Worm (Caenorhabditis elegans) whole organism, L2 larva: ENCODE data around the gene srh-5.
"Not testable (repeated sequence)": the region's sequence is repeated elsewhere in the genome, so short reads cannot be mapped to it uniquely, and the experiment has no call there.

Experiments used
- F13H6.1 ChIP-seq: sonication (generic microtip); optimal IDR thresholded peaks from 2 replicates; lab custom pipeline; 2016; ENCODE audit warnings: missing genetic modification characterization, missing compliant biosample characterization
- ZK546.5 ChIP-seq: sonication (generic microtip); optimal IDR thresholded peaks from 2 replicates; lab custom pipeline; 2017; ENCODE audit warnings: missing biosample characterization, missing genetic modification characterization
- aly-2 ChIP-seq: fragments of 150-350 bp; optimal IDR thresholded peaks from 2 replicates; lab custom pipeline; 2014; ENCODE audit warnings: missing biosample characterization, missing genetic modification characterization
- ama-1 ChIP-seq: fragments of 150-350 bp; optimal IDR thresholded peaks from 2 replicates; lab custom pipeline; 2018; ENCODE audit warnings: inconsistent platforms
- blmp-1 ChIP-seq: sonication (generic microtip); optimal IDR thresholded peaks from 2 replicates; lab custom pipeline; 2017; ENCODE audit warnings: missing genetic modification characterization, mild to moderate bottlenecking, missing compliant biosample characterization, antibody characterized with exemption, moderate library complexity; ENCODE audit not compliant: insufficient read depth
- ceh-82 ChIP-seq: fragments of 150-350 bp; optimal IDR thresholded peaks from 2 replicates; lab custom pipeline; 2014; ENCODE audit warnings: missing biosample characterization, missing genetic modification characterization
- crh-2 ChIP-seq: sonication (generic microtip); optimal IDR thresholded peaks from 2 replicates; lab custom pipeline; 2017; ENCODE audit warnings: missing biosample characterization, missing genetic modification characterization
- elt-1 ChIP-seq: fragments of 150-350 bp; optimal IDR thresholded peaks from 2 replicates; lab custom pipeline; 2014; ENCODE audit warnings: missing biosample characterization, missing genetic modification characterization
- elt-3 ChIP-seq: sonication (generic microtip); optimal IDR thresholded peaks from 2 replicates; lab custom pipeline; 2017; ENCODE audit warnings: missing biosample characterization, missing genetic modification characterization
- fos-1 ChIP-seq: fragments of 150-350 bp; optimal IDR thresholded peaks from 2 replicates; lab custom pipeline; 2014; ENCODE audit warnings: missing biosample characterization, missing genetic modification characterization
- gmeb-1 ChIP-seq: fragments of 150-350 bp; optimal IDR thresholded peaks from 2 replicates; lab custom pipeline; 2014; ENCODE audit warnings: missing biosample characterization, missing genetic modification characterization
- lin-11 ChIP-seq: fragments of 150-350 bp; sonication (generic microtip); optimal IDR thresholded peaks from 2 replicates; lab custom pipeline; 2014; ENCODE audit warnings: missing biosample characterization, missing genetic modification characterization, inconsistent platforms, mixed read lengths
- lin-39 ChIP-seq: fragments of 150-350 bp; optimal IDR thresholded peaks from 2 replicates; lab custom pipeline; 2014; ENCODE audit warnings: missing biosample characterization, missing genetic modification reagents, missing genetic modification characterization
- lsy-2 ChIP-seq, 2 experiments: fragments of 150-350 bp in 1 of 2; sonication (generic microtip) in 1 of 2; optimal IDR thresholded peaks; 2 replicates each; lab custom pipeline; 2014 to 2017; ENCODE audit warnings: missing biosample characterization in 2 of 2, missing genetic modification characterization in 2 of 2
- mab-5 ChIP-seq: fragments of 150-350 bp; optimal IDR thresholded peaks from 2 replicates; lab custom pipeline; 2014; ENCODE audit warnings: missing biosample characterization, missing genetic modification characterization
- mbf-1 ChIP-seq: sonication (generic microtip); optimal IDR thresholded peaks from 2 replicates; lab custom pipeline; 2017; ENCODE audit warnings: missing biosample characterization, missing genetic modification characterization
- mdl-1 ChIP-seq, 2 experiments: fragments of 150-350 bp in 1 of 2; sonication (generic microtip) in 1 of 2; optimal IDR thresholded peaks; 2 replicates each; lab custom pipeline; 2017; ENCODE audit warnings: missing biosample characterization in 2 of 2, missing genetic modification characterization in 2 of 2
- nhr-11 ChIP-seq: fragments of 150-350 bp; optimal IDR thresholded peaks from 2 replicates; lab custom pipeline; 2014; ENCODE audit warnings: missing biosample characterization, missing genetic modification characterization
- nhr-12 ChIP-seq: fragments of 150-350 bp; optimal IDR thresholded peaks from 2 replicates; lab custom pipeline; 2014; ENCODE audit warnings: missing biosample characterization, missing genetic modification characterization
- nhr-129 ChIP-seq: fragments of 150-350 bp; optimal IDR thresholded peaks from 2 replicates; lab custom pipeline; 2014; ENCODE audit warnings: missing biosample characterization, missing genetic modification characterization
- nhr-23 ChIP-seq: fragments of 150-350 bp; optimal IDR thresholded peaks from 2 replicates; lab custom pipeline; 2014; ENCODE audit warnings: missing biosample characterization, missing genetic modification reagents, missing genetic modification characterization
- nhr-237 ChIP-seq: fragments of 150-350 bp; optimal IDR thresholded peaks from 2 replicates; lab custom pipeline; 2014; ENCODE audit warnings: missing biosample characterization, missing genetic modification characterization
- nhr-6 ChIP-seq: fragments of 150-350 bp; optimal IDR thresholded peaks from 2 replicates; lab custom pipeline; 2014; ENCODE audit warnings: missing biosample characterization, missing genetic modification characterization
- nhr-77 ChIP-seq: fragments of 150-350 bp; optimal IDR thresholded peaks from 2 replicates; lab custom pipeline; 2014; ENCODE audit warnings: missing biosample characterization, missing genetic modification characterization
- peb-1 ChIP-seq: fragments of 150-350 bp; optimal IDR thresholded peaks from 2 replicates; lab custom pipeline; 2014; ENCODE audit warnings: missing biosample characterization, missing genetic modification characterization
- skn-1 ChIP-seq: sonication (generic microtip); optimal IDR thresholded peaks from 2 replicates; lab custom pipeline; 2017; ENCODE audit warnings: missing biosample characterization, missing genetic modification characterization
- sma-3 ChIP-seq: sonication (generic microtip); optimal IDR thresholded peaks from 2 replicates; lab custom pipeline; 2016; ENCODE audit warnings: missing genetic modification reagents, missing genetic modification characterization, missing compliant biosample characterization
- snpc-4 ChIP-seq: fragments of 150-350 bp; optimal IDR thresholded peaks from 2 replicates; lab custom pipeline; 2014; ENCODE audit warnings: missing biosample characterization, missing genetic modification characterization
- unc-55 ChIP-seq: fragments of 150-350 bp; sonication (generic microtip); optimal IDR thresholded peaks from 3 replicates; lab custom pipeline; 2014; ENCODE audit warnings: missing biosample characterization, missing genetic modification reagents, missing genetic modification characterization
- unc-62 ChIP-seq: fragments of 150-350 bp; optimal IDR thresholded peaks from 2 replicates; lab custom pipeline; 2014; ENCODE audit warnings: missing biosample characterization, missing genetic modification reagents, missing genetic modification characterization
- zag-1 ChIP-seq: fragments of 150-350 bp; optimal IDR thresholded peaks from 2 replicates; lab custom pipeline; 2014; ENCODE audit warnings: missing biosample characterization, missing genetic modification characterization
- ztf-1 ChIP-seq: fragments of 200-800 bp; sonication (Bioruptor generic); conservative IDR thresholded peaks from 2 replicates; pipeline ENCODE4 v1.3.6; 2022; ENCODE audit warnings: missing genetic modification characterization, missing compliant biosample characterization

srh-5 gene

DNA sequence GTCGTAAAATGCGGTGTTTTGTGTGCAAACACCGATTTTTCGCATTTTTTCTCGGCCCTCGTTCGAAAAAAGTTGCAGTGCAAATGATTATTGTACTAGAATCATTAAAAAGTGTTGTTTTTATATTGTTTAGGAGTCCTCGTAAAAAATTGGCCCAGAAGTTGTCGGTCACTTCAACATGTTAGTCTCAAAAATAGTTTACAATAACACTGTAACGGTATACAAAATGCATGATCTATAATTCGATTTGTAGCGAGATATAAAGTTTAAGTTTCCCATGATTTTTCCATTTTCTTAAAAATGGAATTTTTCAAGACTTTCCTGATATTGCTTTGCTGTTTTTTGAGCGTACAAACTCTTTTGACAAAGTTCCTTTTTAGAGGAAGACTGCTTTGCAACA, 18.5 kb upstream of the srh-5 start, which contains the start of gene K04F1.8:
Gene K04F1.8, plus strand, starts transcription at position 301 of the 400 bp plus-strand sequence.
- no peak for TF ChIP-seq unc-62 (GFP tag; lab: Kevin White, UChicago)
- no peak for TF ChIP-seq nhr-77 (tag; lab: Kevin White, UChicago)
- no peak for TF ChIP-seq peb-1
- TF ChIP-seq nhr-129 (tag; lab: Kevin White, UChicago) = no peak
- no peak for TF ChIP-seq zag-1 (tag; lab: Kevin White, UChicago)
- no peak for TF ChIP-seq skn-1
- TF ChIP-seq nhr-12 (tag; lab: Kevin White, UChicago) = no peak

DNA sequence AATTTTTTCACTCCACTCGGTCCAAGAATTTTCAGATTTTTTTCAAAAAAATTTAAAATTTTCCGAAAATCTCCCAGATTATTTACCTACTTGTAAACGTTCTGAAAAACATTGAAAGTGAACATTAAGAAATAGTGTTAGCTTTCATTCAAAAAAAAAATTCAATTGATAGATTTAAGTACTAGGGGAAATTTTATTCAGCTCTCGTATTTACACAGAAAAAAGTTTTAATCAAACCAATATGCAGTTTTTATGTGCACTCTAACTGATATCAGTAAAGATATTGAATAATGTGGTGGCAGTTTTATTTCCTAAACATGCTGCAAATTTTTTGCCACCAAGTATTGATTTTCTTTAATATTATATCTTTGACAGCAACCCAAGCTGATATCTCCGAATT, 17.2 kb upstream of the srh-5 start, which contains the start of gene irld-42:
Gene irld-42, plus strand, starts transcription at position 301 of the 400 bp plus-strand sequence.
- TF ChIP-seq gmeb-1 (tag; lab: Kevin White, UChicago) = no peak
- TF ChIP-seq lin-39 (tag; lab: Kevin White, UChicago) = no peak
- no peak for TF ChIP-seq ceh-82 (tag; lab: Kevin White, UChicago)
- TF ChIP-seq skn-1 = no peak
- TF ChIP-seq elt-1 (tag; lab: Kevin White, UChicago) = no peak
- no peak for TF ChIP-seq lsy-2 (tag; optimal IDR thresholded peaks at IDR 0.05; lab: Kevin White, UChicago)
- no peak for TF ChIP-seq mdl-1 (tag; optimal IDR thresholded peaks at IDR 0.05; lab: Kevin White, UChicago)
- TF ChIP-seq elt-3 (tag; lab: Kevin White, UChicago) = no peak
- no peak for TF ChIP-seq nhr-11 (tag; lab: Kevin White, UChicago)
- no peak for TF ChIP-seq ztf-1

DNA sequence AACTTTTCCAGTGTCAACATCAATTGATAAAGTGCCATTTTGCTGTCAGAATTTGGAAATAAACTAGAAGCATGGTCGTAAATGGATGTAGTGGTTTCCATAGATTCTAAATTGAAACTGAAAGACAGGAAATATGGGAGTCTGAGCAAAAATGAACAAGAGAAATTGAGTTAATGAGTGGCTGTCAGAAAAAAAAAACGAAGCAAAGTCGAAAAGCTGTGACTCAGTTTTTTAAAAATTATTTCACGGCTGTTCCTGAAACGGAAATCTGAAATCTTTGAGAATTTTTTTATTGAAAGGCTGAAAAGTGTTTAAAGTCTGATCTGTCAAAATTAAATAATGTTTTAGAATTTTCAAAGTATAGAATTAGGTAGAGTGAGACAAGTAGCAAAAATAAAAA, 7.2 kb upstream of the srh-5 start, which contains the start of gene srw-98:
Gene srw-98, minus strand, starts transcription at position 101 of the 400 bp plus-strand sequence.
- TF ChIP-seq mbf-1 (tag; lab: Kevin White, UChicago) (no peak), unc-62 (GFP tag; lab: Kevin White, UChicago) (no peak), nhr-12 (tag; lab: Kevin White, UChicago) (no peak), crh-2 (no peak), nhr-6 (tag; lab: Kevin White, UChicago) (no peak), blmp-1 (tag; lab: Kevin White, UChicago) (no peak), elt-1 (tag; lab: Kevin White, UChicago) (no peak), skn-1 (no peak), aly-2 (tag; lab: Kevin White, UChicago) (no peak), snpc-4 (tag; lab: Kevin White, UChicago) (no peak), sma-3 (GFP tag; lab: Kevin White, UChicago) (no peak), ZK546.5 (tag; lab: Kevin White, UChicago) (no peak), nhr-129 (tag; lab: Kevin White, UChicago) (no peak), mab-5 (tag; lab: Kevin White, UChicago) (no peak), nhr-23 (no peak), nhr-237 (tag; lab: Kevin White, UChicago) (no peak), fos-1 (tag; lab: Kevin White, UChicago) (no peak)

DNA sequence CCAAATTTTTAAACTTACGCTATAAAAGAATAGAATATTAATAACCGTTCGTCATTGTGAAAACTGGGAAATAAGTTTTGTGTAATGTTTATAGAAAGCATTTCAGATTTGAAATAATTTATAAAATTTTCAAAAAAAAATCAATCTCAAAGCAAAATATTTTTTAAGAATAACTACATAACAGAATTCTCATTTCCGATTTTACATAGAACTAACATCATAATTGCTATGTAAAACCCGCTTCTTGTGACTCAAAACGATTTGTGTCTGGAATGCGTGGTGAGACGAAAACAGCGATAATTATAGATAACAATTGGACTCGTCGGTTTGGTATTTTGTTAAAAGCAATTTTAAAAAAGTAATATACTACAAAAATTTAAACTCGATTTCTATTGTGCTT, 4.7 kb upstream of the srh-5 start, which contains the start of gene srw-91:
Gene srw-91, minus strand, starts transcription at position 101 of the 400 bp plus-strand sequence.
- TF ChIP-seq zag-1 (tag; lab: Kevin White, UChicago) (no peak), F13H6.1 (tag; lab: Kevin White, UChicago) (no peak), elt-3 (tag; lab: Kevin White, UChicago) (no peak), mdl-1 (tag; optimal IDR thresholded peaks at IDR 0.05; lab: Kevin White, UChicago) (no peak), nhr-6 (tag; lab: Kevin White, UChicago) (no peak), ZK546.5 (tag; lab: Kevin White, UChicago) (no peak), lin-11 (tag; lab: Kevin White, UChicago) (no peak), nhr-237 (tag; lab: Kevin White, UChicago) (no peak)

DNA sequence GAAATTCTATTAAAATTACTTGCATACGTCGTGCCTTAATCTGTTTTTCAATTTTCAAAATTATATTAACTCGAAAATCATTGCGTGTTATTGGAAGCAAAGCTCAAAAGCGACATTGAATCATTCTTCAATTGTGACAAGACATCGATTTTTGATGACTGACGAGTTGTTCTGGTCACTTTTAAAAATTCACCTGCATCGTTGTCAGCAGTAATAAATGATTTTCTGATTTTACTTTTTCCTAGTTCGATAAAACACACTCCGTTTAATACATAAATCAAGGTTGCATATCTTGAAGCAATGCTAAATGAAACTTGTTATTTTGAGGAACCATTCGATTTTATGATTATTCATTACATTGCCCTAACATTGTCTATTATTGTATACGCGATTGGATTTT, 3.1 kb upstream of the srh-5 start, which contains the start of gene srh-3:
Gene srh-3, plus strand, starts transcription at position 301 of the 400 bp plus-strand sequence.
- TF ChIP-seq nhr-23 (no peak), fos-1 (tag; lab: Kevin White, UChicago) (no peak), ama-1 (lab: Kevin White, UChicago) (no peak), lin-11 (tag; lab: Kevin White, UChicago) (no peak)
- TF ChIP-seq, all 48 proteins: peak for 0

DNA sequence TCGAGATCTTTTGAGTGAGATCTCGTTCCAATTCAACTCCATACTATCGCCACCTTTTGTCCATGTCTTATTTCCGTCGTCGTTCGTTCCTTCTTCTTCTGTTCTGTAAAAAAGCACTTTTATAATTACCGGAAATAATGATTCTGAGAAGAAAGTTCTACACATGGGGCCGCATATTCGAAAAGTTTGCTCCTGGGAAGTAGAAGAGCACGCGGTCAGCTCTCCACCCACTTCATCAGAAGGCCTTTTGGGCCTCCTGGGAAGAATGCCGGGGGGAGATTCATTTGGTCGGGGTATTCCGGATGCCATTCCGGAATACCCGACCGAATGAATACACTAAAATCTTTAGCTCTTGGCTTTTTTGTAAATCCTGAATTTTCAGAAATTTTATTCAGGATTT, 7.1 kb downstream of the srh-5 start, which contains the start of gene Y46H3C.5:
Gene Y46H3C.5, minus strand, starts transcription at position 2 of the 400 bp plus-strand sequence.
- TF ChIP-seq unc-55; mab-5 (tag; lab: Kevin White, UChicago); blmp-1 (tag; lab: Kevin White, UChicago): not testable (repeated sequence)
